Fruit fly (Drosophila melanogaster) whole organism, embryonic: ENCODE results near the gene CG46301.

Experiments
- Atf6 ChIP-seq: fragments of 200-800 bp; sonication (Bioruptor generic); IDR thresholded peaks from 2 replicates; pipeline ENCODE4 v1.3.6; 2022; ENCODE audit warnings: missing biosample characterization, missing genetic modification characterization
- CG12391 ChIP-seq: fragments of 200-800 bp; sonication (Bioruptor generic); optimal IDR thresholded peaks from 3 replicates; lab custom pipeline; 2018; ENCODE audit warnings: missing biosample characterization, mild to moderate bottlenecking, missing genetic modification characterization, moderate library complexity
- CG13296 ChIP-seq: fragments of 200-800 bp; sonication (Bioruptor generic); optimal IDR thresholded peaks from 3 replicates; lab custom pipeline; 2018; ENCODE audit warnings: missing biosample characterization, mild to moderate bottlenecking, missing genetic modification characterization
- CG13775 ChIP-seq: fragments of 200-800 bp; sonication (Bioruptor generic); optimal IDR thresholded peaks from 3 replicates; lab custom pipeline; 2017; ENCODE audit warnings: missing biosample characterization, mild to moderate bottlenecking, missing genetic modification characterization
- CG1603 ChIP-seq: fragments of 200-800 bp; sonication (Bioruptor generic); optimal IDR thresholded peaks from 2 replicates; lab custom pipeline; 2019; ENCODE audit warnings: missing biosample characterization, mild to moderate bottlenecking, missing genetic modification characterization, moderate library complexity
- CG18262 ChIP-seq: fragments of 200-800 bp; optimal IDR thresholded peaks from 3 replicates; lab custom pipeline; 2019; ENCODE audit warnings: missing biosample characterization, mild to moderate bottlenecking, missing genetic modification characterization, moderate library complexity
- CG2712 ChIP-seq: fragments of 200-800 bp; optimal IDR thresholded peaks from 3 replicates; lab custom pipeline; 2019; ENCODE audit warnings: missing biosample characterization, mild to moderate bottlenecking, missing genetic modification characterization, moderate library complexity
- CG31441 ChIP-seq: fragments of 200-800 bp; sonication (Bioruptor generic); IDR thresholded peaks from 2 replicates; pipeline ENCODE4 v1.3.6; 2022; ENCODE audit warnings: missing biosample characterization, missing genetic modification characterization
- CG3407 ChIP-seq: fragments of 200-800 bp; sonication (Bioruptor generic); optimal IDR thresholded peaks from 2 replicates; lab custom pipeline; 2018; ENCODE audit warnings: missing biosample characterization, mild to moderate bottlenecking, missing genetic modification characterization
- CG5180 ChIP-seq: fragments of 200-800 bp; sonication (Bioruptor generic); optimal IDR thresholded peaks from 3 replicates; lab custom pipeline; 2017; ENCODE audit warnings: missing biosample characterization, missing genetic modification characterization, mild to moderate bottlenecking, moderate library complexity, missing genetic modification reagents
- CG6765 ChIP-seq: fragments of 200-800 bp; sonication (Bioruptor generic); optimal IDR thresholded peaks from 3 replicates; lab custom pipeline; 2017; ENCODE audit warnings: missing biosample characterization, mild to moderate bottlenecking, missing genetic modification characterization
- CG6854 ChIP-seq: fragments of 200-800 bp; sonication (Bioruptor generic); optimal IDR thresholded peaks from 3 replicates; lab custom pipeline; 2017; ENCODE audit warnings: missing biosample characterization, mild to moderate bottlenecking, missing genetic modification characterization
- CG7839 ChIP-seq: fragments of 200-800 bp; sonication (Bioruptor generic); optimal IDR thresholded peaks from 3 replicates; lab custom pipeline; 2018; ENCODE audit warnings: missing biosample characterization, mild to moderate bottlenecking, missing genetic modification characterization, moderate library complexity
- CG8944 ChIP-seq: fragments of 200-800 bp; sonication (Bioruptor generic); optimal IDR thresholded peaks from 3 replicates; lab custom pipeline; 2016; ENCODE audit warnings: missing biosample characterization, missing genetic modification characterization
- CG9437 ChIP-seq: fragments of 200-800 bp; sonication (Bioruptor generic); optimal IDR thresholded peaks from 2 replicates; lab custom pipeline; 2018; ENCODE audit warnings: missing biosample characterization, mild to moderate bottlenecking, missing genetic modification characterization
- CG9797 ChIP-seq: fragments of 200-800 bp; sonication (Bioruptor generic); optimal IDR thresholded peaks from 3 replicates; lab custom pipeline; 2018; ENCODE audit warnings: missing biosample characterization, mild to moderate bottlenecking, missing genetic modification characterization
- Fer3 ChIP-seq: fragments of 200-800 bp; sonication (Bioruptor generic); optimal IDR thresholded peaks from 2 replicates; lab custom pipeline; 2018; ENCODE audit warnings: missing biosample characterization, mild to moderate bottlenecking, missing genetic modification characterization, moderate library complexity
- Gug ChIP-seq: fragments of 200-800 bp; sonication (Bioruptor generic); IDR thresholded peaks from 4 replicates; pipeline ENCODE4 v1.3.6; 2022; ENCODE audit warnings: missing biosample characterization, missing genetic modification characterization
- HLH3B ChIP-seq: fragments of 200-800 bp; sonication (Bioruptor generic); IDR thresholded peaks from 2 replicates; pipeline ENCODE4 v1.3.6; 2022; ENCODE audit warnings: missing biosample characterization, missing genetic modification characterization
- Lim3 ChIP-seq: fragments of 200-800 bp; sonication (Bioruptor generic); IDR thresholded peaks from 2 replicates; pipeline ENCODE4 v1.3.6; 2022; ENCODE audit warnings: missing biosample characterization, missing genetic modification characterization
- Myb ChIP-seq: fragments of 200-800 bp; sonication (Bioruptor generic); optimal IDR thresholded peaks from 2 replicates; lab custom pipeline; 2016; ENCODE audit warnings: missing biosample characterization, missing genetic modification characterization
- Nf-YA ChIP-seq: fragments of 200-800 bp; sonication (Bioruptor generic); IDR thresholded peaks from 2 replicates; pipeline ENCODE4 v1.3.6; 2022; ENCODE audit warnings: missing biosample characterization, missing genetic modification characterization
- NfI ChIP-seq: fragments of 200-800 bp; sonication (Bioruptor generic); optimal IDR thresholded peaks from 3 replicates; lab custom pipeline; 2018; ENCODE audit warnings: missing biosample characterization, mild to moderate bottlenecking, missing genetic modification characterization, moderate library complexity
- Oli ChIP-seq: fragments of 200-800 bp; sonication (Bioruptor generic); optimal IDR thresholded peaks from 2 replicates; lab custom pipeline; 2018; ENCODE audit warnings: missing biosample characterization, mild to moderate bottlenecking, missing genetic modification characterization, moderate library complexity
- PHDP ChIP-seq: fragments of 200-800 bp; sonication (Bioruptor generic); optimal IDR thresholded peaks from 3 replicates; lab custom pipeline; 2018; ENCODE audit warnings: missing biosample characterization, mild to moderate bottlenecking, missing genetic modification characterization, moderate library complexity
- Rfx ChIP-seq: fragments of 200-800 bp; sonication (Bioruptor generic); IDR thresholded peaks from 2 replicates; pipeline ENCODE4 v1.3.6; 2022; ENCODE audit warnings: missing biosample characterization, missing genetic modification characterization
- Sox100B ChIP-seq: fragments of 200-800 bp; sonication (Bioruptor generic); optimal IDR thresholded peaks from 3 replicates; lab custom pipeline; 2018; ENCODE audit warnings: missing biosample characterization, mild to moderate bottlenecking, missing genetic modification characterization
- Sox102F ChIP-seq: fragments of 200-800 bp; sonication (Bioruptor generic); optimal IDR thresholded peaks from 2 replicates; lab custom pipeline; 2018; ENCODE audit warnings: missing biosample characterization, mild to moderate bottlenecking, missing genetic modification characterization, moderate library complexity
- Ssrp ChIP-seq: fragments of 200-800 bp; sonication (Bioruptor generic); optimal IDR thresholded peaks from 2 replicates; lab custom pipeline; 2018; ENCODE audit warnings: missing biosample characterization, mild to moderate bottlenecking, missing genetic modification characterization, moderate library complexity
- Usf ChIP-seq: fragments of 200-800 bp; sonication (Bioruptor generic); optimal IDR thresholded peaks from 2 replicates; lab custom pipeline; 2017; ENCODE audit warnings: missing genotype, missing biosample characterization, missing genetic modification characterization
- ab ChIP-seq: fragments of 200-800 bp; sonication (Bioruptor generic); optimal IDR thresholded peaks from 2 replicates; lab custom pipeline; 2016; ENCODE audit warnings: missing biosample characterization, missing genetic modification characterization
- ap ChIP-seq: fragments of 200-800 bp; sonication (Bioruptor generic); IDR thresholded peaks from 2 replicates; pipeline ENCODE4 v1.3.6; 2022; ENCODE audit warnings: missing biosample characterization, missing genetic modification characterization
- bowl ChIP-seq: fragments of 200-800 bp; sonication (Bioruptor generic); IDR thresholded peaks from 2 replicates; pipeline ENCODE4 v1.3.6; 2022; ENCODE audit warnings: missing biosample characterization, missing genetic modification characterization
- chn ChIP-seq: fragments of 200-800 bp; sonication (Bioruptor generic); optimal IDR thresholded peaks from 2 replicates; lab custom pipeline; 2016; ENCODE audit warnings: missing biosample characterization, missing genetic modification characterization
- eve ChIP-seq, 2 experiments: fragments of >200 bp; optimal IDR thresholded peaks; 2 replicates each; lab custom pipeline; 2017; ENCODE audit warnings: missing biosample characterization in 2 of 2, missing genetic modification characterization in 2 of 2
- ind ChIP-seq: fragments of 200-800 bp; sonication (Bioruptor generic); optimal IDR thresholded peaks from 3 replicates; lab custom pipeline; 2016; ENCODE audit warnings: missing biosample characterization, missing genetic modification characterization
- jumu ChIP-seq: fragments of 200-800 bp; sonication (Bioruptor generic); optimal IDR thresholded peaks from 3 replicates; lab custom pipeline; 2016; ENCODE audit warnings: missing biosample characterization, missing genetic modification characterization
- ken ChIP-seq: fragments of 200-800 bp; sonication (Bioruptor generic); IDR thresholded peaks from 3 replicates; pipeline ENCODE4 v1.3.6; 2022; ENCODE audit warnings: missing biosample characterization, missing genetic modification characterization
- lilli ChIP-seq: fragments of 200-800 bp; sonication (Bioruptor generic); optimal IDR thresholded peaks from 3 replicates; lab custom pipeline; 2016; ENCODE audit warnings: missing biosample characterization, missing genetic modification characterization
- mld ChIP-seq: fragments of 200-800 bp; sonication (Bioruptor generic); IDR thresholded peaks from 3 replicates; pipeline ENCODE4 v1.3.6; 2022; ENCODE audit warnings: missing biosample characterization, missing genetic modification characterization; ENCODE audit not compliant: partially characterized antibody
- nerfin-1 ChIP-seq: fragments of 200-800 bp; sonication (Bioruptor generic); optimal IDR thresholded peaks from 3 replicates; lab custom pipeline; 2019; ENCODE audit warnings: missing biosample characterization, mild to moderate bottlenecking, missing genetic modification characterization, moderate library complexity
- nmo ChIP-seq: fragments of 200-800 bp; sonication (Bioruptor generic); optimal IDR thresholded peaks from 2 replicates; lab custom pipeline; 2018; ENCODE audit warnings: missing biosample characterization, mild to moderate bottlenecking, missing genetic modification characterization, moderate library complexity
- org-1 ChIP-seq: fragments of 200-800 bp; sonication (Bioruptor generic); optimal IDR thresholded peaks from 2 replicates; lab custom pipeline; 2017; ENCODE audit warnings: missing biosample characterization, missing genetic modification characterization
- tio ChIP-seq: fragments of 200-800 bp; sonication (Bioruptor generic); optimal IDR thresholded peaks from 2 replicates; lab custom pipeline; 2017; ENCODE audit warnings: missing biosample characterization, missing genetic modification characterization, inconsistent platforms
- tll ChIP-seq, 2 experiments: fragments of 200-800 bp in 1 of 2; fragments of >200 bp in 1 of 2; sonication (Bioruptor generic) in 1 of 2; optimal IDR thresholded peaks; 2 replicates each; lab custom pipeline; 2017 to 2019; ENCODE audit warnings: missing biosample characterization in 2 of 2, missing genetic modification characterization in 2 of 2, mild to moderate bottlenecking in 1 of 2, moderate library complexity in 1 of 2
- vnd ChIP-seq: fragments of 200-800 bp; sonication (Bioruptor generic); IDR thresholded peaks from 3 replicates; pipeline ENCODE4 v1.3.6; 2022; ENCODE audit warnings: missing biosample characterization, missing genetic modification characterization; ENCODE audit not compliant: partially characterized antibody
- zfh1 ChIP-seq: fragments of 200-800 bp; sonication (Bioruptor generic); IDR thresholded peaks from 3 replicates; pipeline ENCODE4 v1.3.6; 2022; ENCODE audit warnings: missing biosample characterization, missing genetic modification characterization

Gene CG46301

DNA sequence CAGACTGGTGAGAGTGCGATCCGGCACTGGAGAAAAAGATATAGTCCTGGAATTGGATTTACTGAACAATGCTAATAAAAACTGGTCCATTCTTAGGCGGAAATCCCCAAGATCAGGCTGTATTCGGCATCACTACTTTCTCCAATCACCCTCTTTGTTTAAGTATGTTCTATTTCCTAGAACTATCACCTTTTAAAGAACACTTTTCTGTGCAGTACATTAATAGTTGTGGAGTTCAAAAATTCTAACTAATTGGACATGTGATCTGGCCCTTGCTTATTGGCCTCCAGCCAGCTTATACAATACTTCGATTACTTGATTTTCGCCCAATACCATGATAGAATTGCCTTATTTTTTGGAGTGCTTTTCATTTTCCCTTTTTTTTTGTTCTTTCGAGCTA is 19.7 kb downstream of the CG46301 start (continued):
- TF ChIP-seq zfh1 (no peak), Fer3 (tag; lab: Kevin White, UChicago) (peak; percentile 16), HLH3B (GFP tag; lab: Robert Waterston, UW) (no peak), tll (GFP tag; optimal IDR thresholded peaks at IDR 0.05; lab: Kevin White, UChicago) (no peak), ken (no peak; the same call in 2 of the 3 replicates), Lim3 (no peak), CG6765 (GFP tag; lab: Kevin White, UChicago) (no peak), Atf6 (no peak), Nf-YA (GFP tag; lab: Robert Waterston, UW) (no peak), Ssrp (peak; percentile 18), CG9797 (GFP tag; lab: Kevin White, UChicago) (no peak), nerfin-1 (tag; lab: Kevin White, UChicago) (no peak), eve (GFP tag; optimal IDR thresholded peaks at IDR 0.05; lab: Kevin White, UChicago) (peak in 1 of 2 experiments; percentile 72), mld (GFP tag; lab: Robert Waterston, UW) (no peak), Sox100B (peak; percentile 65), CG2712 (tag; lab: Kevin White, UChicago) (peak; percentile 33), Oli (tag; lab: Kevin White, UChicago) (peak; percentile 44), nmo (GFP tag; lab: Kevin White, UChicago) (peak; percentile 41), ap (GFP tag; lab: Robert Waterston, UW) (no peak), CG8944 (GFP tag; lab: Kevin White, UChicago) (peak; percentile 17), CG1603 (tag; lab: Kevin White, UChicago) (peak; percentile 29), Sox102F (GFP tag; lab: Kevin White, UChicago) (peak; percentile 37), CG12391 (tag; lab: Kevin White, UChicago) (peak; percentile 24), ab (GFP tag; lab: Kevin White, UChicago) (no peak), PHDP (peak; percentile 14), bowl (no peak), CG5180 (GFP tag; lab: Kevin White, UChicago) (peak; percentile 1), NfI (peak; percentile 0), CG31441 (GFP tag; lab: Robert Waterston, UW) (peak; percentile 49; the same call in 1 of the 2 replicates), ind (GFP tag; lab: Kevin White, UChicago) (peak; percentile 32), tio (GFP tag; lab: Kevin White, UChicago) (peak; percentile 5), jumu (GFP tag; lab: Kevin White, UChicago) (peak; percentile 23), Myb (GFP tag; lab: Kevin White, UChicago) (no peak), Usf (no peak), chn (GFP tag; lab: Kevin White, UChicago) (peak; percentile 14), CG7839 (tag; lab: Kevin White, UChicago) (peak; percentile 50), lilli (peak; percentile 1), CG9437 (GFP tag; lab: Kevin White, UChicago) (peak; percentile 48), vnd (GFP tag; lab: Robert Waterston, UW) (no peak), CG18262 (tag; lab: Kevin White, UChicago) (peak; percentile 53), CG13296 (GFP tag; lab: Kevin White, UChicago) (peak; percentile 19), Gug (no peak), CG3407 (GFP tag; lab: Kevin White, UChicago) (peak; percentile 3), CG6854 (GFP tag; lab: Kevin White, UChicago) (peak; percentile 47), CG13775 (GFP tag; lab: Kevin White, UChicago) (peak; percentile 8), org-1 (peak; percentile 14), Rfx (GFP tag; lab: Robert Waterston, UW) (no peak)
